Worm (Caenorhabditis elegans) whole organism, early embryonic: ENCODE results near the gene C38C3.4.

Experiments
- B0310.2 ChIP-seq: sonication (generic microtip); optimal IDR thresholded peaks from 2 replicates; lab custom pipeline; 2016; ENCODE audit warnings: mild to moderate bottlenecking, missing genetic modification characterization, missing compliant biosample characterization
- F13C5.2 ChIP-seq: sonication (generic microtip); optimal IDR thresholded peaks from 2 replicates; lab custom pipeline; 2017; ENCODE audit warnings: mild to moderate bottlenecking, missing genetic modification characterization, inconsistent platforms, missing compliant biosample characterization
- aly-1 ChIP-seq: sonication (generic microtip); optimal IDR thresholded peaks from 2 replicates; lab custom pipeline; 2016; ENCODE audit warnings: missing genetic modification characterization, missing compliant biosample characterization
- ama-1 ChIP-seq: fragments of 150-350 bp; optimal IDR thresholded peaks from 2 replicates; lab custom pipeline; 2014
- ceh-13 ChIP-seq: fragments of 200-800 bp; sonication (Bioruptor generic); optimal IDR thresholded peaks from 2 replicates; lab custom pipeline; 2018; ENCODE audit warnings: mild to moderate bottlenecking, missing genetic modification characterization, missing compliant biosample characterization
- ceh-36 ChIP-seq: sonication (generic microtip); optimal IDR thresholded peaks from 2 replicates; lab custom pipeline; 2016; ENCODE audit warnings: missing genetic modification characterization, inconsistent platforms, missing compliant biosample characterization
- ets-7 ChIP-seq: sonication (generic microtip); optimal IDR thresholded peaks from 2 replicates; lab custom pipeline; 2016; ENCODE audit warnings: missing genotype, missing genetic modification characterization, missing compliant biosample characterization
- flt-1 ChIP-seq: fragments of 200-800 bp; sonication (Bioruptor generic); IDR thresholded peaks from 2 replicates; pipeline ENCODE4 v1.3.6; 2022; ENCODE audit warnings: missing genetic modification characterization, missing compliant biosample characterization
- hmbx-1 ChIP-seq: sonication (generic microtip); optimal IDR thresholded peaks from 2 replicates; lab custom pipeline; 2016; ENCODE audit warnings: mild to moderate bottlenecking, missing genetic modification characterization, missing compliant biosample characterization
- hmg-4 ChIP-seq: fragments of 200-800 bp; sonication (Bioruptor generic); optimal IDR thresholded peaks from 2 replicates; lab custom pipeline; 2018; ENCODE audit warnings: mild to moderate bottlenecking, missing genetic modification characterization, missing compliant biosample characterization
- hnd-1 ChIP-seq: sonication (generic microtip); optimal IDR thresholded peaks from 2 replicates; lab custom pipeline; 2016; ENCODE audit warnings: missing genetic modification characterization, missing compliant biosample characterization
- pes-1 ChIP-seq: fragments of 200-800 bp; sonication (Bioruptor generic); IDR thresholded peaks from 2 replicates; pipeline ENCODE4 v1.3.6; 2022; ENCODE audit warnings: missing genetic modification reagents, missing genetic modification characterization, missing compliant biosample characterization
- scrt-1 ChIP-seq: fragments of 200-800 bp; sonication (Bioruptor generic); IDR thresholded peaks from 2 replicates; pipeline ENCODE4 v1.3.6; 2022; ENCODE audit warnings: missing genetic modification characterization, missing compliant biosample characterization
- sea-1 ChIP-seq: fragments of 200-800 bp; sonication (Bioruptor generic); conservative IDR thresholded peaks from 2 replicates; pipeline ENCODE4 v1.3.6; 2022; ENCODE audit warnings: missing genetic modification characterization, missing compliant biosample characterization
- tbx-11 ChIP-seq: fragments of 200-800 bp; sonication (Bioruptor generic); IDR thresholded peaks from 2 replicates; pipeline ENCODE4 v1.3.6; 2022; ENCODE audit warnings: missing genetic modification characterization, missing compliant biosample characterization
- tbx-37 ChIP-seq: fragments of 200-800 bp; sonication (Bioruptor generic); conservative IDR thresholded peaks from 2 replicates; pipeline ENCODE4 v1.3.6; 2022; ENCODE audit warnings: missing genetic modification reagents, missing genetic modification characterization, missing compliant biosample characterization
- tra-4 ChIP-seq: sonication (generic microtip); optimal IDR thresholded peaks from 2 replicates; lab custom pipeline; 2017; ENCODE audit warnings: missing genetic modification characterization, missing compliant biosample characterization

C38C3.4 gene

ce11 chrV:1494469-1494868 is 12.6 kb downstream of the C38C3.4 start, which contains the start of gene spig-7:
Gene spig-7 (plus strand): TSS chrV:1494769.
- TF ChIP-seq tbx-37 = no peak

- TF ChIP-seq tbx-37 = no peak
- no peak for TF ChIP-seq flt-1 (GFP tag; lab: Robert Waterston, UW)
- TF ChIP-seq ets-7 (tag; lab: Kevin White, UChicago) = no peak
- no peak for TF ChIP-seq hmg-4 (GFP tag; lab: Kevin White, UChicago)
These were observed 13.5 kb downstream of the C38C3.4 start, which contains the start of gene C38C3.3 for ce11 chrV:1495334-1495733. Gene C38C3.3 (plus strand): TSS chrV:1495634.

ce11 chrV:1495752-1496151 is 13.9 kb downstream of the C38C3.4 start:
- TF ChIP-seq hnd-1 (tag; lab: Kevin White, UChicago) = no peak
- no peak for TF ChIP-seq tbx-11 (GFP tag; lab: Robert Waterston, UW)
- TF ChIP-seq hmbx-1 (tag; lab: Kevin White, UChicago) = no peak
- TF ChIP-seq tra-4 (tag; lab: Kevin White, UChicago) = no peak
- no peak for TF ChIP-seq ets-7 (tag; lab: Kevin White, UChicago)
- TF ChIP-seq flt-1 (GFP tag; lab: Robert Waterston, UW) = no peak
- TF ChIP-seq F13C5.2 (tag; lab: Kevin White, UChicago) = no peak
- TF ChIP-seq aly-1 (tag; lab: Kevin White, UChicago) = no peak
- no peak for TF ChIP-seq ceh-13 (GFP tag; lab: Kevin White, UChicago)
- TF ChIP-seq pes-1 = no peak
- no peak for TF ChIP-seq scrt-1 (GFP tag; lab: Robert Waterston, UW)
- no peak for TF ChIP-seq sea-1 (GFP tag; lab: Robert Waterston, UW)
- TF ChIP-seq ama-1 (lab: Kevin White, UChicago) = no peak

ce11 chrV:1499140-1499539 is 17.3 kb downstream of the C38C3.4 start, which contains the start of gene sru-27:
Gene sru-27 (plus strand): TSS chrV:1499440.
- TF ChIP-seq hnd-1 (tag; lab: Kevin White, UChicago) = no peak
- TF ChIP-seq sea-1 (GFP tag; lab: Robert Waterston, UW) = no peak
- TF ChIP-seq tbx-11 (GFP tag; lab: Robert Waterston, UW) = no peak
- no peak for TF ChIP-seq ama-1 (lab: Kevin White, UChicago)
- TF ChIP-seq ceh-36 (tag; lab: Kevin White, UChicago) = no peak
- no peak for TF ChIP-seq F13C5.2 (tag; lab: Kevin White, UChicago)
- no peak for TF ChIP-seq aly-1 (tag; lab: Kevin White, UChicago)
- no peak for TF ChIP-seq ceh-13 (GFP tag; lab: Kevin White, UChicago)
- no peak for TF ChIP-seq tbx-37
- no peak for TF ChIP-seq tra-4 (tag; lab: Kevin White, UChicago)
- no peak for TF ChIP-seq B0310.2 (tag; lab: Kevin White, UChicago)
- no peak for TF ChIP-seq scrt-1 (GFP tag; lab: Robert Waterston, UW)
- no peak for TF ChIP-seq flt-1 (GFP tag; lab: Robert Waterston, UW)
- no peak for TF ChIP-seq ets-7 (tag; lab: Kevin White, UChicago)
- no peak for TF ChIP-seq pes-1
- TF ChIP-seq hmbx-1 (tag; lab: Kevin White, UChicago) = no peak

DNA sequence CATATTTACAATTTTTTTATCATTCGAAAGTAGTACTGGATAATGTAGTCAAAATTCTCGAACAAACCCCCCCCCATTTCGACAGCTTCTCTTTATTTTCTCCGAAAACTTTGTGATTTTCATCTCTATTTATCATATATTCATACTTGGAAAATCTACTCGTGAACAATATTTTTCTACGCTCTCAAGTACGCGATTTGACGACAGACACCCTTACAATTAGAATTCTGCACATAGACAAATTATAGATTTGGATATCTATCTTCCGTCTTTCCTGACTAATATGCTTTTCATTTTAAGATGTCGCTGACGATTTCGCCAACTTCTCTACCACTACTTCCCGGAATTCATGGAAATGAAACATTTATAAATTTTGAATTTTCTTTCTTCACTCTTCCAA is 24.2 kb downstream of the C38C3.4 start, which contains the start of gene sru-28:
TSS of gene sru-28 (plus strand) at position 301 of the 400 bp plus-strand sequence.
- TF ChIP-seq ets-7 (tag; lab: Kevin White, UChicago) = no peak
- TF ChIP-seq sea-1 (GFP tag; lab: Robert Waterston, UW) = no peak
- no peak for TF ChIP-seq B0310.2 (tag; lab: Kevin White, UChicago)
- no peak for TF ChIP-seq ama-1 (lab: Kevin White, UChicago)
- TF ChIP-seq tra-4 (tag; lab: Kevin White, UChicago) = no peak
- no peak for TF ChIP-seq tbx-11 (GFP tag; lab: Robert Waterston, UW)
- no peak for TF ChIP-seq tbx-37
- no peak for TF ChIP-seq hmg-4 (GFP tag; lab: Kevin White, UChicago)
- TF ChIP-seq ceh-36 (tag; lab: Kevin White, UChicago) = no peak
- no peak for TF ChIP-seq pes-1
- no peak for TF ChIP-seq F13C5.2 (tag; lab: Kevin White, UChicago)
- no peak for TF ChIP-seq flt-1 (GFP tag; lab: Robert Waterston, UW)
- no peak for TF ChIP-seq ceh-13 (GFP tag; lab: Kevin White, UChicago)
- TF ChIP-seq hmbx-1 (tag; lab: Kevin White, UChicago) = no peak
- TF ChIP-seq aly-1 (tag; lab: Kevin White, UChicago) = no peak

DNA sequence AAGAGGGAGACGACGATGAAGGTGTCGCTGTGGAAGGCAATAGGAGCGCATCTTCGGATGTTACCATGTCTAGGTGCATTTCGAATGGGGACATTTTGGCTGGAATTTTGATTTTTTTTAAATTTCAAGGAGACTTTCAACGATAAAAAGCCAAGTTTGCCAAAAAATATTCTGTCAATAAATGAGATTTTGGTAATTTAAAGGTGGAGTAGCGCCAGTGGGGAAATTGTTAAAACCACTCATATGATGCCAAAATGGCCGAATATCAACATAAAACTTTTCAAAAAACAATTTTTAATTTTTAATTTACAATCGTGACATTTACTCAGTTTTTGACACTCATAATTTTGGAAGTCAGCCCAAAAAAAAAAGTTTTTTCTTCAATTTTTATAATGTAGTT is 29.7 kb downstream of the C38C3.4 start, which contains the start of gene nhr-260:
TSS of gene nhr-260 (minus strand) at position 101 of the 400 bp plus-strand sequence.
- TF ChIP-seq F13C5.2 (tag; lab: Kevin White, UChicago) (no peak), sea-1 (GFP tag; lab: Robert Waterston, UW) (no peak), ceh-13 (GFP tag; lab: Kevin White, UChicago) (no peak), ceh-36 (tag; lab: Kevin White, UChicago) (no peak), B0310.2 (tag; lab: Kevin White, UChicago) (no peak), hnd-1 (tag; lab: Kevin White, UChicago) (no peak), tra-4 (tag; lab: Kevin White, UChicago) (no peak), tbx-37 (no peak), flt-1 (GFP tag; lab: Robert Waterston, UW) (no peak), hmbx-1 (tag; lab: Kevin White, UChicago) (no peak), ama-1 (lab: Kevin White, UChicago) (no peak), scrt-1 (GFP tag; lab: Robert Waterston, UW) (no peak), tbx-11 (GFP tag; lab: Robert Waterston, UW) (no peak)

- no peak for TF ChIP-seq ama-1 (lab: Kevin White, UChicago)
- no peak for TF ChIP-seq sea-1 (GFP tag; lab: Robert Waterston, UW)
- no peak for TF ChIP-seq tbx-37
- no peak for TF ChIP-seq B0310.2 (tag; lab: Kevin White, UChicago)
- no peak for TF ChIP-seq hmbx-1 (tag; lab: Kevin White, UChicago)
- no peak for TF ChIP-seq ceh-36 (tag; lab: Kevin White, UChicago)
- TF ChIP-seq hmg-4 (GFP tag; lab: Kevin White, UChicago) = no peak
- no peak for TF ChIP-seq flt-1 (GFP tag; lab: Robert Waterston, UW)
- no peak for TF ChIP-seq pes-1
- no peak for TF ChIP-seq tra-4 (tag; lab: Kevin White, UChicago)
- no peak for TF ChIP-seq ceh-13 (GFP tag; lab: Kevin White, UChicago)
- TF ChIP-seq scrt-1 (GFP tag; lab: Robert Waterston, UW) = no peak
- TF ChIP-seq aly-1 (tag; lab: Kevin White, UChicago) = no peak
- TF ChIP-seq tbx-11 (GFP tag; lab: Robert Waterston, UW) = no peak
- TF ChIP-seq ets-7 (tag; lab: Kevin White, UChicago) = no peak
These were observed 40.0 kb downstream of the C38C3.4 start, which contains the start of gene str-240 for ce11 chrV:1521845-1522244. Gene str-240 (minus strand): TSS chrV:1521945.
